Fruit fly (Drosophila melanogaster) whole organism, embryonic: ENCODE measurements around the gene Rab3-GAP.

Source experiments
- Antp ChIP-seq: fragments of 200-800 bp; sonication (Bioruptor generic); optimal IDR thresholded peaks from 3 replicates; lab custom pipeline; 2016; ENCODE audit warnings: missing biosample characterization, missing genetic modification characterization
- BEAF-32 ChIP-seq: fragments of 200-800 bp; sonication (Bioruptor generic); optimal IDR thresholded peaks from 3 replicates; lab custom pipeline; 2017; ENCODE audit warnings: missing biosample characterization, missing genetic modification characterization, mild to moderate bottlenecking, moderate library complexity, missing genetic modification reagents
- Blimp-1 ChIP-seq: fragments of 200-800 bp; sonication (Bioruptor generic); optimal IDR thresholded peaks from 3 replicates; lab custom pipeline; 2018; ENCODE audit warnings: missing biosample characterization, missing genetic modification characterization, mild to moderate bottlenecking, moderate library complexity, missing genetic modification reagents
- CG10147 ChIP-seq: fragments of 200-800 bp; sonication (Bioruptor generic); optimal IDR thresholded peaks from 2 replicates; lab custom pipeline; 2019; ENCODE audit warnings: missing biosample characterization, mild to moderate bottlenecking, missing genetic modification characterization, moderate library complexity
- CG11093 ChIP-seq: fragments of 200-800 bp; sonication (Bioruptor generic); IDR thresholded peaks from 3 replicates; pipeline ENCODE4 v1.3.6; 2022; ENCODE audit warnings: missing biosample characterization, missing genetic modification characterization
- CG11560 ChIP-seq: fragments of 200-800 bp; sonication (Bioruptor generic); IDR thresholded peaks from 3 replicates; pipeline ENCODE4 v1.3.6; 2022; ENCODE audit warnings: missing biosample characterization, missing genetic modification characterization
- CG12236 ChIP-seq: fragments of 200-800 bp; sonication (Bioruptor generic); optimal IDR thresholded peaks from 2 replicates; lab custom pipeline; 2016; ENCODE audit warnings: missing biosample characterization, missing genetic modification characterization
- CG1233 ChIP-seq: fragments of 200-800 bp; sonication (Bioruptor generic); optimal IDR thresholded peaks from 4 replicates; lab custom pipeline; 2018; ENCODE audit warnings: missing biosample characterization, mild to moderate bottlenecking, missing genetic modification characterization
- CG14710 ChIP-seq: fragments of 200-800 bp; sonication (Bioruptor generic); optimal IDR thresholded peaks from 3 replicates; lab custom pipeline; 2019; ENCODE audit warnings: missing biosample characterization, mild to moderate bottlenecking, missing genetic modification characterization, moderate library complexity
- CG1603 ChIP-seq: fragments of 200-800 bp; sonication (Bioruptor generic); optimal IDR thresholded peaks from 2 replicates; lab custom pipeline; 2019; ENCODE audit warnings: missing biosample characterization, mild to moderate bottlenecking, missing genetic modification characterization, moderate library complexity
- CG17385 ChIP-seq: fragments of 200-800 bp; sonication (Bioruptor generic); optimal IDR thresholded peaks from 3 replicates; lab custom pipeline; 2018; ENCODE audit warnings: missing biosample characterization, mild to moderate bottlenecking, missing genetic modification characterization
- CG17829 ChIP-seq: fragments of 200-800 bp; optimal IDR thresholded peaks from 2 replicates; lab custom pipeline; 2019; ENCODE audit warnings: missing biosample characterization, mild to moderate bottlenecking, missing genetic modification characterization, moderate library complexity
- CG3838 ChIP-seq: fragments of 200-800 bp; sonication (Bioruptor generic); optimal IDR thresholded peaks from 3 replicates; lab custom pipeline; 2016; ENCODE audit warnings: missing biosample characterization, missing genetic modification characterization
- CG4424 ChIP-seq: fragments of 200-800 bp; sonication (Bioruptor generic); optimal IDR thresholded peaks from 3 replicates; lab custom pipeline; 2016; ENCODE audit warnings: missing biosample characterization, missing genetic modification characterization
- CG5245 ChIP-seq: fragments of 200-800 bp; sonication (Bioruptor generic); optimal IDR thresholded peaks from 3 replicates; lab custom pipeline; 2016; ENCODE audit warnings: missing biosample characterization, missing genetic modification characterization
- CG6272 ChIP-seq: fragments of 200-800 bp; sonication (Bioruptor generic); IDR thresholded peaks from 2 replicates; pipeline ENCODE4 v1.3.6; 2022; ENCODE audit warnings: missing biosample characterization, missing genetic modification characterization
- CG7839 ChIP-seq: fragments of 200-800 bp; sonication (Bioruptor generic); optimal IDR thresholded peaks from 3 replicates; lab custom pipeline; 2018; ENCODE audit warnings: missing biosample characterization, mild to moderate bottlenecking, missing genetic modification characterization, moderate library complexity
- HHEX ChIP-seq: fragments of 200-800 bp; sonication (Bioruptor generic); optimal IDR thresholded peaks from 3 replicates; lab custom pipeline; 2017; ENCODE audit warnings: missing biosample characterization, mild to moderate bottlenecking, missing genetic modification characterization, missing genetic modification reagents
- HLH3B ChIP-seq: fragments of 200-800 bp; sonication (Bioruptor generic); IDR thresholded peaks from 2 replicates; pipeline ENCODE4 v1.3.6; 2022; ENCODE audit warnings: missing biosample characterization, missing genetic modification characterization
- HLHmδ ChIP-seq: fragments of 200-800 bp; sonication (Bioruptor generic); optimal IDR thresholded peaks from 2 replicates; lab custom pipeline; 2018; ENCODE audit warnings: missing biosample characterization, mild to moderate bottlenecking, missing genetic modification characterization, moderate library complexity
- MESR4 ChIP-seq: fragments of 200-800 bp; sonication (Bioruptor generic); optimal IDR thresholded peaks from 2 replicates; lab custom pipeline; 2018; ENCODE audit warnings: missing biosample characterization, mild to moderate bottlenecking, missing genetic modification characterization, moderate library complexity
- Myb ChIP-seq: fragments of 200-800 bp; sonication (Bioruptor generic); optimal IDR thresholded peaks from 2 replicates; lab custom pipeline; 2016; ENCODE audit warnings: missing biosample characterization, missing genetic modification characterization
- NfI ChIP-seq: fragments of 200-800 bp; sonication (Bioruptor generic); optimal IDR thresholded peaks from 3 replicates; lab custom pipeline; 2018; ENCODE audit warnings: missing biosample characterization, mild to moderate bottlenecking, missing genetic modification characterization, moderate library complexity
- Opbp ChIP-seq: fragments of 200-800 bp; sonication (Bioruptor generic); IDR thresholded peaks from 3 replicates; pipeline ENCODE4 v1.3.6; 2022; ENCODE audit warnings: missing biosample characterization, missing genetic modification characterization; ENCODE audit not compliant: partially characterized antibody
- Sox102F ChIP-seq: fragments of 200-800 bp; sonication (Bioruptor generic); optimal IDR thresholded peaks from 2 replicates; lab custom pipeline; 2018; ENCODE audit warnings: missing biosample characterization, mild to moderate bottlenecking, missing genetic modification characterization, moderate library complexity
- Sry-β ChIP-seq: fragments of 200-800 bp; sonication (Bioruptor generic); optimal IDR thresholded peaks from 2 replicates; lab custom pipeline; 2018; ENCODE audit warnings: missing biosample characterization, mild to moderate bottlenecking, missing genetic modification characterization, moderate library complexity
- ac ChIP-seq: fragments of 200-800 bp; sonication (Bioruptor generic); optimal IDR thresholded peaks from 3 replicates; lab custom pipeline; 2017; ENCODE audit warnings: missing biosample characterization, mild to moderate bottlenecking, missing genetic modification characterization
- ara ChIP-seq: fragments of 200-800 bp; sonication (Bioruptor generic); IDR thresholded peaks from 2 replicates; pipeline ENCODE4 v1.3.6; 2022; ENCODE audit warnings: missing biosample characterization, missing genetic modification characterization
- caup ChIP-seq: fragments of 200-800 bp; sonication (Bioruptor generic); optimal IDR thresholded peaks from 3 replicates; lab custom pipeline; 2017; ENCODE audit warnings: missing biosample characterization, mild to moderate bottlenecking, missing genetic modification characterization, moderate library complexity; ENCODE audit not compliant: severe bottlenecking
- cg ChIP-seq: fragments of 200-800 bp; sonication (Bioruptor generic); optimal IDR thresholded peaks from 3 replicates; lab custom pipeline; 2019; ENCODE audit warnings: missing biosample characterization, mild to moderate bottlenecking, missing genetic modification characterization, moderate library complexity
- dmrt11E ChIP-seq: fragments of 200-800 bp; sonication (Bioruptor generic); optimal IDR thresholded peaks from 3 replicates; lab custom pipeline; 2018; ENCODE audit warnings: missing biosample characterization, mild to moderate bottlenecking, missing genetic modification characterization, moderate library complexity
- en ChIP-seq: fragments of 200-800 bp; sonication (Bioruptor generic); optimal IDR thresholded peaks from 2 replicates; lab custom pipeline; 2016; ENCODE audit warnings: missing biosample characterization, missing genetic modification characterization
- fd64A ChIP-seq: fragments of 200-800 bp; sonication (Bioruptor generic); optimal IDR thresholded peaks from 3 replicates; lab custom pipeline; 2018; ENCODE audit warnings: missing biosample characterization, mild to moderate bottlenecking, missing genetic modification characterization
- fru ChIP-seq: fragments of >200 bp; optimal IDR thresholded peaks from 2 replicates; lab custom pipeline; 2017
- gem ChIP-seq: fragments of 200-800 bp; sonication (Bioruptor generic); optimal IDR thresholded peaks from 2 replicates; lab custom pipeline; 2019; ENCODE audit warnings: missing biosample characterization, mild to moderate bottlenecking, missing genetic modification characterization, moderate library complexity
- gsb ChIP-seq: fragments of 200-800 bp; sonication (Bioruptor generic); IDR thresholded peaks from 2 replicates; pipeline ENCODE4 v1.3.6; 2022; ENCODE audit warnings: missing biosample characterization, missing genetic modification characterization
- jumu ChIP-seq: fragments of 200-800 bp; sonication (Bioruptor generic); optimal IDR thresholded peaks from 3 replicates; lab custom pipeline; 2016; ENCODE audit warnings: missing biosample characterization, missing genetic modification characterization
- mam ChIP-seq: fragments of 200-800 bp; sonication (Bioruptor generic); optimal IDR thresholded peaks from 3 replicates; lab custom pipeline; 2016; ENCODE audit warnings: missing biosample characterization, missing genetic modification characterization
- onecut ChIP-seq: fragments of 200-800 bp; sonication (Bioruptor generic); IDR thresholded peaks from 2 replicates; pipeline ENCODE4 v1.3.6; 2022; ENCODE audit warnings: missing biosample characterization, missing genetic modification characterization
- otp ChIP-seq: fragments of 200-800 bp; sonication (Bioruptor generic); IDR thresholded peaks from 3 replicates; pipeline ENCODE4, ENCODE4 v1.3.6; 2022; ENCODE audit warnings: missing biosample characterization, missing genetic modification characterization
- sc ChIP-seq, 3 experiments: fragments of >200 bp in 2 of 3; fragments of 200-800 bp in 1 of 3; sonication (Bioruptor generic) in 1 of 3; optimal IDR thresholded peaks; 2 replicates in 2 of 3; 3 replicates in 1 of 3; lab custom pipeline; 2017; ENCODE audit warnings: mild to moderate bottlenecking in 1 of 3, missing biosample characterization in 1 of 3, missing genetic modification characterization in 1 of 3, missing genetic modification reagents in 1 of 3
- sens-2 ChIP-seq: fragments of 200-800 bp; sonication (Bioruptor generic); IDR thresholded peaks from 2 replicates; pipeline ENCODE4 v1.3.6; 2022; ENCODE audit warnings: missing biosample characterization, missing genetic modification characterization
- sug ChIP-seq: fragments of 200-800 bp; optimal IDR thresholded peaks from 2 replicates; lab custom pipeline; 2019; ENCODE audit warnings: missing biosample characterization, mild to moderate bottlenecking, missing genetic modification characterization, moderate library complexity
- unpg ChIP-seq: fragments of 200-800 bp; sonication (Bioruptor generic); optimal IDR thresholded peaks from 3 replicates; lab custom pipeline; 2018; ENCODE audit warnings: missing biosample characterization, mild to moderate bottlenecking, missing genetic modification characterization, moderate library complexity
- vvl ChIP-seq: fragments of 200-800 bp; sonication (Bioruptor generic); IDR thresholded peaks from 2 replicates; pipeline ENCODE4 v1.3.6; 2022; ENCODE audit warnings: missing biosample characterization, missing genetic modification characterization
- zen ChIP-seq: fragments of 200-800 bp; sonication (Bioruptor generic); optimal IDR thresholded peaks from 3 replicates; lab custom pipeline; 2018; ENCODE audit warnings: missing biosample characterization, mild to moderate bottlenecking, missing genetic modification characterization, moderate library complexity
- zen2 ChIP-seq: fragments of 200-800 bp; sonication (Bioruptor generic); IDR thresholded peaks from 3 replicates; pipeline ENCODE4 v1.3.6; 2022; ENCODE audit warnings: missing biosample characterization, missing genetic modification characterization; ENCODE audit not compliant: partially characterized antibody

Gene Rab3-GAP

DNA sequence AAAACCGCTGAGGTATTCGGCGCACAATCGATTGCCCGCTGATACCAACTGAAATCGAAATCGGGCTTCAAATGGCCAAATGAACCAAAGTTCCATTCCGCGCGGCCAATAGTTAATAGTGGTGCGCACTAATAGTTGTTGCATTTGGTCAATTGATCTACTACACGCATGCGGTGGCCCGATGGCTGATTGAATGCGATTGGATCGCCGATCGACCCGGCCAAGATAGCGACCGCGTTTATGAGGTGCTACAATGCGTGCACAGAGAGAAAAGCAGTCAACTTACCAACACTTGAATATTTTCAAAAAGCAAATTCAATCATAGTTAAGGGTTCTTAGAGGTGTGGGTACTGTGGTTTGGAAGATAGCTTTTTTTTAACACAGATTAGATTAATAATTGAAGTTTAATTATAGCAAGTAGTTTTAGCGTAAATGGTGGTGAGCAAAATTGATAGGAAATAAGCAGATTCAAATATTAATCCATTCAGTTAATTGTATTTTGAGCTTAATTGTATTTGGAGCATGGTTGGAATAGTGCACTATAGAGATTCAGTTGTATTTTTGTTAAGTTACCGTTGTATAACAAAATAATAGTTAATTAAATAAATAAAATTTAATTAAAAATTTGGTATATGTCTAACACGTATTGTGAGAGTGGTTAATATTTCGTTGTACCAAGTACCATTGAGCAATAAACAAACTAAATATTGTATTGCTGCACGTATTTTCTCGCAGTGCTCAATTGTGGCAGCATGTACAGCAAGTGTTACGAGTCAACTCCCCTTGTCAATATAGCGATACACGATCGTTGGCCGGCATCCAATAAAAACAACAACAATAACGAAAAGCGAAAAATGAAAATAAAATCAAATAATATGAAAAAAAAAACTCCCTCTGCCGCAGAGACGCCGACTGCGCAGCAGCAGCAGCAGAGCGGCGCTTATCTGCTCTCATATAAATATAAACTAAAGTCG lies 36.2 kb downstream of the Rab3-GAP start (continued):
- TF ChIP-seq CG14710 (tag; lab: Kevin White, UChicago) (peak; percentile 67), en (GFP tag; lab: Kevin White, UChicago) (no peak), Opbp (GFP tag; lab: Robert Waterston, UW) (no peak), HLHmδ (GFP tag; lab: Kevin White, UChicago) (no peak), CG17829 (tag; lab: Kevin White, UChicago) (peak; percentile 63), dmrt11E (tag; lab: Kevin White, UChicago) (peak; percentile 26), CG4424 (GFP tag; lab: Kevin White, UChicago) (peak; percentile 61), mam (no peak), CG3838 (no peak), Myb (GFP tag; lab: Kevin White, UChicago) (peak; percentile 23), CG11093 (GFP tag; lab: Robert Waterston, UW) (no peak), Sox102F (GFP tag; lab: Kevin White, UChicago) (peak; percentile 64), jumu (GFP tag; lab: Kevin White, UChicago) (peak; percentile 5), CG10147 (GFP tag; lab: Kevin White, UChicago) (no peak), fru (lab: Kevin White, UChicago) (no peak), CG6272 (GFP tag; lab: Robert Waterston, UW) (peak; percentile 24; the same call in 1 of the 2 replicates), vvl (no peak; the same call in 1 of the 2 replicates), Antp (GFP tag; lab: Kevin White, UChicago) (no peak), Blimp-1 (GFP tag; lab: Kevin White, UChicago) (peak; percentile 63), CG12236 (no peak), fd64A (GFP tag; lab: Kevin White, UChicago) (no peak), CG1233 (peak; percentile 54), caup (GFP tag; lab: Kevin White, UChicago) (no peak), ac (GFP tag; lab: Kevin White, UChicago) (no peak), CG5245 (GFP tag; lab: Kevin White, UChicago) (peak; percentile 30), onecut (GFP tag; lab: Robert Waterston, UW) (peak; percentile 23; the same call in 1 of the 2 replicates), ara (GFP tag; lab: Robert Waterston, UW) (peak; percentile 63), CG7839 (tag; lab: Kevin White, UChicago) (peak; percentile 69), CG11560 (tag; lab: Robert Waterston, UW) (no peak), sc (optimal IDR thresholded peaks at IDR 0.05; lab: Kevin White, UChicago) (no peak), sc (GFP tag; optimal IDR thresholded peaks at IDR 0.05; lab: Kevin White, UChicago) (peak; percentile 60), zen (tag; lab: Kevin White, UChicago) (peak; percentile 3), sens-2 (GFP tag; lab: Robert Waterston, UW) (no peak), CG17385 (GFP tag; lab: Kevin White, UChicago) (peak; percentile 59), NfI (peak; percentile 31), MESR4 (GFP tag; lab: Kevin White, UChicago) (no peak), sug (tag; lab: Kevin White, UChicago) (peak; percentile 11), HLH3B (no peak), gsb (GFP tag; lab: Robert Waterston, UW) (no peak), cg (GFP tag; lab: Kevin White, UChicago) (no peak), unpg (GFP tag; lab: Kevin White, UChicago) (peak; percentile 47), zen2 (GFP tag; lab: Robert Waterston, UW) (0 out of 3 replicates have a peak, but pooled peaks have one; percentile 29), Sry-β (GFP tag; lab: Kevin White, UChicago) (peak; percentile 8), BEAF-32 (peak; percentile 16), gem (peak; percentile 75), HHEX (GFP tag; lab: Kevin White, UChicago) (peak; percentile 60), CG1603 (tag; lab: Kevin White, UChicago) (peak; percentile 74), otp (GFP tag; lab: Robert Waterston, UW) (no peak)
